Worm (Caenorhabditis elegans) whole organism, young adult: ENCODE measurements around the gene T07F8.1.

Source experiments
- aptf-3 ChIP-seq: fragments of 200-800 bp; sonication (Bioruptor generic); IDR thresholded peaks from 2 replicates; pipeline ENCODE4 v1.3.6; 2022; ENCODE audit warnings: missing genetic modification characterization, missing compliant biosample characterization
- ccch-3 ChIP-seq: fragments of 200-800 bp; sonication (Bioruptor generic); optimal IDR thresholded peaks from 2 replicates; lab custom pipeline; 2018; ENCODE audit warnings: mild to moderate bottlenecking, missing genetic modification characterization, missing compliant biosample characterization
- nhr-120 ChIP-seq: fragments of 200-800 bp; sonication (Bioruptor generic); IDR thresholded peaks from 2 replicates; pipeline ENCODE4 v1.3.6; 2022; ENCODE audit warnings: missing genetic modification characterization, missing compliant biosample characterization
- nhr-27 ChIP-seq: fragments of 200-800 bp; sonication (Bioruptor generic); optimal IDR thresholded peaks from 2 replicates; lab custom pipeline; 2018; ENCODE audit warnings: mild to moderate bottlenecking, missing genetic modification characterization, moderate library complexity, missing compliant biosample characterization
- snpc-4 ChIP-seq, 5 experiments: fragments of 150-350 bp in 1 of 5; sonication (generic microtip) in 4 of 5; optimal IDR thresholded peaks; 2 replicates each; lab custom pipeline; 2014 to 2018; ENCODE audit warnings: missing genetic modification characterization in 5 of 5, missing biosample characterization in 3 of 5, antibody characterized with exemption in 2 of 5, mild to moderate bottlenecking in 2 of 5, missing compliant biosample characterization in 2 of 5, missing genotype in 2 of 5, moderate library complexity in 2 of 5, missing genetic modification reagents in 1 of 5
- ztf-22 ChIP-seq: fragments of 200-800 bp; sonication (Bioruptor generic); optimal IDR thresholded peaks from 2 replicates; lab custom pipeline; 2018; ENCODE audit warnings: mild to moderate bottlenecking, missing genetic modification characterization, moderate library complexity, missing compliant biosample characterization

DNA sequence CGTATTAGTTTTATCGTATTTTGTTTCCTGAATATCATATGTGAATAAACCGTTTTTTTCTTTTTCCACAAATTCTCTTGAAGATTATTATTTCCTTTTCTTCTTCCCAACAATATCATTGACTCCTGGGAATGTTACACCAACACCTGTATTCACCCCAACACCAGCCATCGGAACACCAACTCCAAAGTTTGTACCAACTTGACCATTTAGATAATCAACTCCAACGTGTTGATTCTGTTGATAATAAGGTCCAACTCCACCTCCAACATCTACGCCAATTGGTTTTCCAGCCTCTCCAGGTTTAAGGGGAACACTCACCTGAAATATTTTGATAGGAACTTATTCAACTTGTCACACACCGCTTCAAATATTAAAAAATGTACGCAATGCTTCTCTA, 49.2 kb downstream of the T07F8.1 start:
- TF ChIP-seq ccch-3 (no peak), snpc-4 (GFP tag; optimal IDR thresholded peaks at IDR 0.05; lab: Kevin White, UChicago) (no peak), snpc-4 (tag; optimal IDR thresholded peaks at IDR 0.05; lab: Kevin White, UChicago) (no peak), nhr-27 (tag; lab: Kevin White, UChicago) (no peak), ztf-22 (no peak), aptf-3 (GFP tag; lab: Robert Waterston, UW) (no peak), nhr-120 (GFP tag; lab: Robert Waterston, UW) (no peak)
